Fruit fly (Drosophila melanogaster) whole organism, embryonic: ENCODE data around the gene peb.

ENCODE experiments used
- Adf1 ChIP-seq: fragments of 200-800 bp; sonication (Bioruptor generic); IDR thresholded peaks from 2 replicates; pipeline ENCODE4 v1.3.6; 2022; ENCODE audit warnings: missing biosample characterization, missing genetic modification characterization
- Atf3 ChIP-seq: fragments of 200-800 bp; sonication (Bioruptor generic); optimal IDR thresholded peaks from 3 replicates; lab custom pipeline; 2016; ENCODE audit warnings: missing biosample characterization, missing genetic modification characterization
- Bgb ChIP-seq: fragments of 200-800 bp; sonication (Bioruptor generic); IDR thresholded peaks from 2 replicates; pipeline ENCODE4 v1.3.6; 2022; ENCODE audit warnings: missing biosample characterization, missing genetic modification characterization; ENCODE audit not compliant: partially characterized antibody
- CG10462 ChIP-seq: fragments of 200-800 bp; sonication (Bioruptor generic); optimal IDR thresholded peaks from 2 replicates; lab custom pipeline; 2016; ENCODE audit warnings: missing biosample characterization, missing genetic modification characterization
- CG10543 ChIP-seq: fragments of 200-800 bp; sonication (Bioruptor generic); optimal IDR thresholded peaks from 3 replicates; lab custom pipeline; 2017; ENCODE audit warnings: missing biosample characterization, mild to moderate bottlenecking, missing genetic modification characterization, moderate library complexity
- CG10654 ChIP-seq: fragments of 200-800 bp; sonication (Bioruptor generic); optimal IDR thresholded peaks from 2 replicates; lab custom pipeline; 2016; ENCODE audit warnings: missing biosample characterization, missing genetic modification characterization
- CG12769 ChIP-seq: fragments of 200-800 bp; sonication (Bioruptor generic); optimal IDR thresholded peaks from 2 replicates; lab custom pipeline; 2019; ENCODE audit warnings: missing biosample characterization, mild to moderate bottlenecking, missing genetic modification characterization, moderate library complexity
- CG14014 ChIP-seq: fragments of 200-800 bp; sonication (Bioruptor generic); IDR thresholded peaks from 2 replicates; pipeline ENCODE4 v1.3.6; 2022; ENCODE audit warnings: missing biosample characterization, missing genetic modification characterization
- CG14710 ChIP-seq: fragments of 200-800 bp; sonication (Bioruptor generic); optimal IDR thresholded peaks from 3 replicates; lab custom pipeline; 2019; ENCODE audit warnings: missing biosample characterization, mild to moderate bottlenecking, missing genetic modification characterization, moderate library complexity
- CG17829 ChIP-seq: fragments of 200-800 bp; optimal IDR thresholded peaks from 2 replicates; lab custom pipeline; 2019; ENCODE audit warnings: missing biosample characterization, mild to moderate bottlenecking, missing genetic modification characterization, moderate library complexity
- CG18599 ChIP-seq: fragments of 200-800 bp; sonication (Bioruptor generic); optimal IDR thresholded peaks from 3 replicates; lab custom pipeline; 2017; ENCODE audit warnings: missing biosample characterization, missing genetic modification characterization, mild to moderate bottlenecking, moderate library complexity, missing genetic modification reagents
- CG2712 ChIP-seq: fragments of 200-800 bp; optimal IDR thresholded peaks from 3 replicates; lab custom pipeline; 2019; ENCODE audit warnings: missing biosample characterization, mild to moderate bottlenecking, missing genetic modification characterization, moderate library complexity
- CG3065 ChIP-seq: fragments of 200-800 bp; sonication (Bioruptor generic); optimal IDR thresholded peaks from 2 replicates; lab custom pipeline; 2016; ENCODE audit warnings: missing biosample characterization, missing genetic modification characterization
- CG34422 ChIP-seq: fragments of 200-800 bp; sonication (Bioruptor generic); IDR thresholded peaks from 3 replicates; pipeline ENCODE4 v1.3.6; 2022; ENCODE audit warnings: missing biosample characterization, missing genetic modification characterization
- CG3726 ChIP-seq: fragments of 200-800 bp; sonication (Bioruptor generic); IDR thresholded peaks from 3 replicates; pipeline ENCODE4, ENCODE4 v1.3.6; 2022; ENCODE audit warnings: missing biosample characterization, missing genetic modification characterization
- CG4282 ChIP-seq: fragments of 200-800 bp; sonication (Bioruptor generic); optimal IDR thresholded peaks from 2 replicates; lab custom pipeline; 2016; ENCODE audit warnings: missing biosample characterization, missing genetic modification characterization
- CG6854 ChIP-seq: fragments of 200-800 bp; sonication (Bioruptor generic); optimal IDR thresholded peaks from 3 replicates; lab custom pipeline; 2017; ENCODE audit warnings: missing biosample characterization, mild to moderate bottlenecking, missing genetic modification characterization
- CG7556 ChIP-seq: fragments of 200-800 bp; sonication (Bioruptor generic); optimal IDR thresholded peaks from 2 replicates; lab custom pipeline; 2017; ENCODE audit warnings: missing biosample characterization, mild to moderate bottlenecking, missing genetic modification characterization
- CG8290 ChIP-seq, 3 experiments: fragments of 200-800 bp; sonication (Bioruptor generic); optimal IDR thresholded peaks; 2 replicates each; lab custom pipeline; 2016 to 2019; ENCODE audit warnings: missing biosample characterization in 3 of 3, missing genetic modification characterization in 3 of 3, mild to moderate bottlenecking in 2 of 3, moderate library complexity in 1 of 3
- CG8359 ChIP-seq: fragments of 200-800 bp; sonication (Bioruptor generic); optimal IDR thresholded peaks from 2 replicates; lab custom pipeline; 2017; ENCODE audit warnings: missing biosample characterization, mild to moderate bottlenecking, missing genetic modification characterization, borderline replicate concordance
- CG9727 ChIP-seq: fragments of 200-800 bp; sonication (Bioruptor generic); optimal IDR thresholded peaks from 3 replicates; lab custom pipeline; 2017; ENCODE audit warnings: missing biosample characterization, mild to moderate bottlenecking, missing genetic modification characterization
- CG9817 ChIP-seq: fragments of 200-800 bp; sonication (Bioruptor generic); optimal IDR thresholded peaks from 2 replicates; lab custom pipeline; 2018; ENCODE audit warnings: missing biosample characterization, mild to moderate bottlenecking, missing genetic modification characterization, moderate library complexity
- CHES-1-like ChIP-seq: fragments of 200-800 bp; sonication (Bioruptor generic); optimal IDR thresholded peaks from 2 replicates; lab custom pipeline; 2016; ENCODE audit warnings: missing biosample characterization, missing genetic modification characterization
- CoRest ChIP-seq: fragments of 200-800 bp; sonication (Bioruptor generic); optimal IDR thresholded peaks from 3 replicates; lab custom pipeline; 2018; ENCODE audit warnings: missing biosample characterization, mild to moderate bottlenecking, missing genetic modification characterization, moderate library complexity
- Dbx ChIP-seq: fragments of 200-800 bp; sonication (Bioruptor generic); IDR thresholded peaks from 3 replicates; pipeline ENCODE4 v1.3.6; 2022; ENCODE audit warnings: missing biosample characterization, missing genetic modification characterization
- Drgx ChIP-seq: fragments of 200-800 bp; sonication (Bioruptor generic); IDR thresholded peaks from 2 replicates; pipeline ENCODE4 v1.3.6; 2022; ENCODE audit warnings: missing biosample characterization, missing genetic modification characterization
- GATAe ChIP-seq: fragments of 200-800 bp; sonication (Bioruptor generic); conservative IDR thresholded peaks from 2 replicates; pipeline ENCODE4 v1.3.6; 2022; ENCODE audit warnings: missing biosample characterization, missing genetic modification characterization
- Hey ChIP-seq: fragments of 200-800 bp; sonication (Bioruptor generic); optimal IDR thresholded peaks from 3 replicates; lab custom pipeline; 2018; ENCODE audit warnings: missing biosample characterization, mild to moderate bottlenecking, missing genetic modification characterization
- HmgZ ChIP-seq: fragments of 200-800 bp; sonication (Bioruptor generic); optimal IDR thresholded peaks from 2 replicates; lab custom pipeline; 2018; ENCODE audit warnings: missing biosample characterization, mild to moderate bottlenecking, missing genetic modification characterization
- Med ChIP-seq: fragments of 200-800 bp; sonication (Bioruptor generic); peaks from one replicate; lab custom pipeline; 2016; ENCODE audit warnings: missing biosample characterization, missing genetic modification characterization, mild to moderate bottlenecking, inconsistent platforms, moderate library complexity
- Myb ChIP-seq: fragments of 200-800 bp; sonication (Bioruptor generic); optimal IDR thresholded peaks from 2 replicates; lab custom pipeline; 2016; ENCODE audit warnings: missing biosample characterization, missing genetic modification characterization
- Pdp1 ChIP-seq, 2 experiments: fragments of 200-800 bp; sonication (Bioruptor generic); optimal IDR thresholded peaks; 3 replicates each; lab custom pipeline; 2016; ENCODE audit warnings: missing biosample characterization in 2 of 2, missing genetic modification characterization in 2 of 2, mild to moderate bottlenecking in 1 of 2, moderate library complexity in 1 of 2
- chif ChIP-seq, 2 experiments: fragments of 200-800 bp; sonication (Bioruptor generic); optimal IDR thresholded peaks; 3 replicates each; lab custom pipeline; 2016; ENCODE audit warnings: missing biosample characterization in 2 of 2, missing genetic modification characterization in 2 of 2
- chinmo ChIP-seq: fragments of 200-800 bp; sonication (Bioruptor generic); IDR thresholded peaks from 4 replicates; pipeline ENCODE4 v1.3.6; 2022; ENCODE audit warnings: missing biosample characterization, missing genetic modification characterization; ENCODE audit not compliant: partially characterized antibody
- crol ChIP-seq: fragments of 200-800 bp; sonication (Bioruptor generic); IDR thresholded peaks from 2 replicates; pipeline ENCODE4 v1.3.6; 2022; ENCODE audit warnings: missing biosample characterization, missing genetic modification characterization
- dysf ChIP-seq: fragments of 200-800 bp; sonication (Bioruptor generic); IDR thresholded peaks from 3 replicates; pipeline ENCODE4 v1.3.6; 2022; ENCODE audit warnings: missing biosample characterization, missing genetic modification characterization
- en ChIP-seq: fragments of 200-800 bp; sonication (Bioruptor generic); optimal IDR thresholded peaks from 2 replicates; lab custom pipeline; 2016; ENCODE audit warnings: missing biosample characterization, missing genetic modification characterization
- exex ChIP-seq: fragments of 200-800 bp; sonication (Bioruptor generic); optimal IDR thresholded peaks from 4 replicates; lab custom pipeline; 2018; ENCODE audit warnings: missing biosample characterization, mild to moderate bottlenecking, missing genetic modification characterization, moderate library complexity
- fd3F ChIP-seq: fragments of 200-800 bp; sonication (Bioruptor generic); optimal IDR thresholded peaks from 2 replicates; lab custom pipeline; 2018; ENCODE audit warnings: missing biosample characterization, mild to moderate bottlenecking, missing genetic modification characterization, moderate library complexity
- ftz-f1 ChIP-seq: fragments of 200-800 bp; sonication (Bioruptor generic); optimal IDR thresholded peaks from 2 replicates; lab custom pipeline; 2016; ENCODE audit warnings: missing biosample characterization, missing genetic modification characterization
- grn ChIP-seq: fragments of 200-800 bp; sonication (Bioruptor generic); optimal IDR thresholded peaks from 3 replicates; lab custom pipeline; 2017; ENCODE audit warnings: missing biosample characterization, missing genetic modification characterization
- gsb-n ChIP-seq: fragments of 200-800 bp; sonication (Bioruptor generic); optimal IDR thresholded peaks from 3 replicates; lab custom pipeline; 2018; ENCODE audit warnings: missing biosample characterization, mild to moderate bottlenecking, missing genetic modification characterization
- her ChIP-seq: fragments of 200-800 bp; sonication (Bioruptor generic); optimal IDR thresholded peaks from 2 replicates; lab custom pipeline; 2016; ENCODE audit warnings: missing biosample characterization, missing genetic modification characterization
- jumu ChIP-seq: fragments of 200-800 bp; sonication (Bioruptor generic); optimal IDR thresholded peaks from 3 replicates; lab custom pipeline; 2016; ENCODE audit warnings: missing biosample characterization, missing genetic modification characterization
- lab ChIP-seq: fragments of 200-800 bp; sonication (Bioruptor generic); optimal IDR thresholded peaks from 3 replicates; lab custom pipeline; 2017; ENCODE audit warnings: missing biosample characterization, missing genetic modification characterization, mild to moderate bottlenecking, moderate library complexity, missing genetic modification reagents
- mirr ChIP-seq: fragments of 200-800 bp; sonication (Bioruptor generic); optimal IDR thresholded peaks from 3 replicates; lab custom pipeline; 2018; ENCODE audit warnings: missing biosample characterization, mild to moderate bottlenecking, missing genetic modification characterization
- ro ChIP-seq: fragments of 200-800 bp; sonication (Bioruptor generic); IDR thresholded peaks from 2 replicates; pipeline ENCODE4 v1.3.6; 2022; ENCODE audit warnings: missing biosample characterization, missing genetic modification characterization
- run ChIP-seq: fragments of 200-800 bp; sonication (Bioruptor generic); optimal IDR thresholded peaks from 3 replicates; lab custom pipeline; 2018; ENCODE audit warnings: missing biosample characterization, mild to moderate bottlenecking, missing genetic modification characterization
- sens ChIP-seq: fragments of 200-800 bp; sonication (Bioruptor generic); peaks from one replicate; lab custom pipeline; 2016; ENCODE audit warnings: missing biosample characterization, missing genetic modification characterization
- sr ChIP-seq: fragments of 200-800 bp; sonication (Bioruptor generic); IDR thresholded peaks from 3 replicates; pipeline ENCODE4 v1.3.6; 2022; ENCODE audit warnings: missing biosample characterization, missing genetic modification characterization
- ssp ChIP-seq: fragments of 200-800 bp; sonication (Bioruptor generic); IDR thresholded peaks from 2 replicates; pipeline ENCODE4 v1.3.6; 2022; ENCODE audit warnings: missing biosample characterization, missing genetic modification characterization

peb gene

DNA sequence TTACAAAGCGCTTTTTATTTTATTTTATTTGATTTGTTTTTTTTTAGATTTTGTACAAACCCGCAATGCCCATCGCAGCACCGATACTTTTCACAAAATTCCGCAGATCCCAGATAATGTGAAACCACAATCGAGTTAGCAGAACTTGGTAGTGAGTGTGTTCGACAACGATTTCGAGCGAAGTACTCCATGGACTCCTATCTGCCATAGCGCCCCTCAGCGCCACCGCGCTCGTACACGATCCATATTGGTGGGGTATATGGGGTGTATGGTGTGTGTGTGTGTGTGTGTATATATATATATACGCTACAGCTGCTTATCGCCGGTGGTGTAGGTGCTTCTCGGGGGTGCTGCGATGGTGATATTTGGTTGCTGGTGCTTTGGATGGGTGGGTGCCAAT is 4.9 kb upstream of the peb start:
- TF ChIP-seq CG4282 (GFP tag; lab: Kevin White, UChicago): no peak
- no peak for TF ChIP-seq CG10654 (GFP tag; lab: Kevin White, UChicago)
- no peak for TF ChIP-seq CG6854
- TF ChIP-seq jumu: no peak
- TF ChIP-seq CG8359 (GFP tag; lab: Kevin White, UChicago): no peak
- TF ChIP-seq en: no peak
- no peak for TF ChIP-seq gsb-n
- no peak for TF ChIP-seq ssp (GFP tag; lab: Robert Waterston, UW)
- peak; percentile 55 for TF ChIP-seq Hey
- TF ChIP-seq sr (GFP tag; lab: Robert Waterston, UW): no peak
- TF ChIP-seq exex (tag; lab: Kevin White, UChicago): peak; percentile 66
- peak; percentile 24 for TF ChIP-seq CG18599 (GFP tag; lab: Kevin White, UChicago)
- peak; percentile 75 for TF ChIP-seq GATAe
- no peak for TF ChIP-seq CG9727 (GFP tag; lab: Kevin White, UChicago)
- TF ChIP-seq chif (GFP tag; optimal IDR thresholded peaks at IDR 0.05; lab: Kevin White, UChicago): no peak
- no peak for TF ChIP-seq ftz-f1 (GFP tag; lab: Kevin White, UChicago)
- peak; percentile 67 for TF ChIP-seq mirr (GFP tag; lab: Kevin White, UChicago)
- no peak for TF ChIP-seq CG3726
- peak; percentile 19; the same call in 1 of the 2 replicates for TF ChIP-seq Adf1 (GFP tag; lab: Robert Waterston, UW)
- TF ChIP-seq HmgZ: peak; percentile 20
- no peak for TF ChIP-seq CG3065 (GFP tag; lab: Kevin White, UChicago)
- 0 out of 4 replicates have a peak, but pooled peaks have one; percentile 9 for TF ChIP-seq chinmo (GFP tag; lab: Robert Waterston, UW)
- TF ChIP-seq crol (GFP tag; lab: Robert Waterston, UW): peak; percentile 67; the same call in 1 of the 2 replicates
- TF ChIP-seq CG8290 (GFP tag; optimal IDR thresholded peaks at IDR 0.05; lab: Kevin White, UChicago): no peak
- peak in 1 of 2 experiments; percentile 32 for TF ChIP-seq CG8290 (tag; optimal IDR thresholded peaks at IDR 0.05; lab: Kevin White, UChicago)
- TF ChIP-seq CG10543 (GFP tag; lab: Kevin White, UChicago): peak; percentile 18
- TF ChIP-seq dysf (GFP tag; lab: Robert Waterston, UW): no peak
- no peak for TF ChIP-seq CG10462
- TF ChIP-seq CG17829 (tag; lab: Kevin White, UChicago): no peak
- TF ChIP-seq Myb (GFP tag; lab: Kevin White, UChicago): no peak
- TF ChIP-seq fd3F (GFP tag; lab: Kevin White, UChicago): no peak
- no peak for TF ChIP-seq CHES-1-like (GFP tag; lab: Kevin White, UChicago)
- TF ChIP-seq Pdp1 (GFP tag; optimal IDR thresholded peaks at IDR 0.05; lab: Kevin White, UChicago): no peak
- no peak for TF ChIP-seq CG34422 (GFP tag; lab: Robert Waterston, UW)
- TF ChIP-seq CG14710 (tag; lab: Kevin White, UChicago): no peak
- peak; percentile 40; the same call in 1 of the 3 replicates for TF ChIP-seq Dbx (GFP tag; lab: Robert Waterston, UW)
- TF ChIP-seq CG7556: no peak
- TF ChIP-seq ro: no peak
- no peak for TF ChIP-seq run (tag; lab: Kevin White, UChicago)
- peak; percentile 70 for TF ChIP-seq grn (GFP tag; lab: Kevin White, UChicago)
- no peak for TF ChIP-seq her (GFP tag; lab: Kevin White, UChicago)
- TF ChIP-seq Drgx (GFP tag; lab: Robert Waterston, UW): no peak
- peak; percentile 19 for TF ChIP-seq CG12769 (tag; lab: Kevin White, UChicago)
- no peak for TF ChIP-seq CoRest (tag; lab: Kevin White, UChicago)
- TF ChIP-seq CG14014 (GFP tag; lab: Robert Waterston, UW): no peak
- TF ChIP-seq CG9817 (tag; lab: Kevin White, UChicago): no peak
- peak; percentile 59 for TF ChIP-seq lab
- no peak for TF ChIP-seq Atf3 (GFP tag; lab: Kevin White, UChicago)
- peak; percentile 40 for TF ChIP-seq Med (GFP tag; lab: Kevin White, UChicago)
- TF ChIP-seq Bgb: no peak
- no peak for TF ChIP-seq CG2712 (tag; lab: Kevin White, UChicago)
- TF ChIP-seq sens: peak; percentile 47
